Worm (Caenorhabditis elegans) whole organism, young adult: ENCODE data around the gene rpn-6.1.

Experiments used
- akir-1 ChIP-seq: fragments of 200-800 bp; sonication (Bioruptor generic); optimal IDR thresholded peaks from 2 replicates; lab custom pipeline; 2018; ENCODE audit warnings: mild to moderate bottlenecking, missing genetic modification characterization, moderate library complexity, missing compliant biosample characterization
- attf-5 ChIP-seq: fragments of 200-800 bp; sonication (Bioruptor generic); optimal IDR thresholded peaks from 2 replicates; lab custom pipeline; 2018; ENCODE audit warnings: mild to moderate bottlenecking, missing genetic modification characterization, missing compliant biosample characterization
- egl-44 ChIP-seq: fragments of 200-800 bp; sonication (Bioruptor generic); IDR thresholded peaks from 2 replicates; pipeline ENCODE4 v1.3.6; 2022; ENCODE audit warnings: missing genetic modification reagents, missing genetic modification characterization, missing compliant biosample characterization
- ets-4 ChIP-seq: fragments of 200-800 bp; sonication (Bioruptor generic); optimal IDR thresholded peaks from 2 replicates; lab custom pipeline; 2018; ENCODE audit warnings: mild to moderate bottlenecking, missing genetic modification characterization, missing compliant biosample characterization
- madf-10 ChIP-seq: sonication (generic microtip); optimal IDR thresholded peaks from 2 replicates; lab custom pipeline; 2016; ENCODE audit warnings: mild to moderate bottlenecking, missing genetic modification characterization, missing compliant biosample characterization
- mes-4 ChIP-seq: sonication (generic microtip); optimal IDR thresholded peaks from 2 replicates; lab custom pipeline; 2016; ENCODE audit warnings: missing genotype, missing genetic modification characterization, missing compliant biosample characterization
- mxl-1 ChIP-seq: sonication (generic microtip); optimal IDR thresholded peaks from 2 replicates; lab custom pipeline; 2016; ENCODE audit warnings: missing genetic modification characterization, missing compliant biosample characterization
- sea-2 ChIP-seq: fragments of 200-800 bp; sonication (Bioruptor generic); IDR thresholded peaks from 2 replicates; pipeline ENCODE4 v1.3.6; 2022; ENCODE audit warnings: missing genetic modification characterization, missing compliant biosample characterization
- unc-62 ChIP-seq: fragments of 150-350 bp; optimal IDR thresholded peaks from 2 replicates; lab custom pipeline; 2014; ENCODE audit warnings: missing biosample characterization, missing genetic modification reagents, missing genetic modification characterization

ce11 chrIII:6945319-6945718, 16.5 kb downstream of the rpn-6.1 start:
- TF ChIP-seq madf-10 (no peak), unc-62 (GFP tag; lab: Kevin White, UChicago) (no peak), attf-5 (GFP tag; lab: Kevin White, UChicago) (no peak), mxl-1 (tag; lab: Kevin White, UChicago) (no peak), egl-44 (GFP tag; lab: Robert Waterston, UW) (no peak), mes-4 (no peak), akir-1 (GFP tag; lab: Kevin White, UChicago) (no peak), sea-2 (GFP tag; lab: Robert Waterston, UW) (no peak), ets-4 (GFP tag; lab: Kevin White, UChicago) (no peak)
